Worm (Caenorhabditis elegans): ENCODE measurements around the gene lag-1.

The lag-1 gene

ce11 chrIV:6140700-6141099 lies 45.5 kb downstream of the lag-1 start:
- TF ChIP-seq hmg-1.2 (GFP tag; IDR thresholded peaks at IDR 0.05) (peak; percentile 70), atf-7 (tag; optimal IDR thresholded peaks at IDR 0.05) (no peak)

- TF ChIP-seq ama-1 (optimal IDR thresholded peaks at IDR 0.05) = no peak
- TF ChIP-seq ama-1 (GFP tag; optimal IDR thresholded peaks at IDR 0.05) = no peak
Observed at ce11 chrIV:6145984-6146383, 50.8 kb downstream of the lag-1 start.

ce11 chrIV:6149359-6149758 lies 54.2 kb downstream of the lag-1 start:
- TF ChIP-seq chd-7 (tag; optimal IDR thresholded peaks at IDR 0.05) = no peak
- no peak for TF ChIP-seq hsf-1 (GFP tag; IDR thresholded peaks at IDR 0.05)
- TF ChIP-seq madf-10 (tag; optimal IDR thresholded peaks at IDR 0.05) = no peak
- TF ChIP-seq T07F8.4 (tag; optimal IDR thresholded peaks at IDR 0.05) = no peak
- TF ChIP-seq F55B11.4 (tag; optimal IDR thresholded peaks at IDR 0.05; ENCODE audit: borderline replicate concordance, insufficient read depth) = no peak
- TF ChIP-seq K11D2.4 (GFP tag; IDR thresholded peaks at IDR 0.05) = no peak
- no peak for TF ChIP-seq snpc-1.1 (tag; optimal IDR thresholded peaks at IDR 0.05; ENCODE audit: insufficient read depth)
- TF ChIP-seq pbrm-1 (GFP tag; IDR thresholded peaks at IDR 0.05) = no peak
- TF ChIP-seq ets-4 (GFP tag; optimal IDR thresholded peaks at IDR 0.05) = no peak
- no peak for TF ChIP-seq F22D6.2 (tag; optimal IDR thresholded peaks at IDR 0.05)

- TF ChIP-seq die-1 (tag; optimal IDR thresholded peaks at IDR 0.05) = no peak
- no peak for TF ChIP-seq F52B5.7 (tag; optimal IDR thresholded peaks at IDR 0.05)
- TF ChIP-seq sea-2 (GFP tag; IDR thresholded peaks at IDR 0.05) = no peak
- no peak for TF ChIP-seq ztf-6 (GFP tag; IDR thresholded peaks at IDR 0.05)
- TF ChIP-seq madf-8 (GFP tag; conservative IDR thresholded peaks at IDR 0.05) = no peak
- no peak for TF ChIP-seq unc-130 (GFP tag; optimal IDR thresholded peaks at IDR 0.05)
- TF ChIP-seq hmg-20 (GFP tag; IDR thresholded peaks at IDR 0.05) = no peak
- TF ChIP-seq hsf-1 (GFP tag; IDR thresholded peaks at IDR 0.05) = no peak
- no peak for TF ChIP-seq ztf-25 (GFP tag; IDR thresholded peaks at IDR 0.05)
- no peak for TF ChIP-seq attf-5 (GFP tag; optimal IDR thresholded peaks at IDR 0.05)
- no peak for TF ChIP-seq snpc-4 (GFP tag; optimal IDR thresholded peaks at IDR 0.05)
- TF ChIP-seq snpc-4 (tag; optimal IDR thresholded peaks at IDR 0.05) = no peak
Observed at ce11 chrIV:6151513-6151912, 56.3 kb downstream of the lag-1 start, which contains the start of gene C11D2.3. C11D2.3 (plus strand) TSS chrIV:6151813.

- TF ChIP-seq lsl-1 (GFP tag; optimal IDR thresholded peaks at IDR 0.05) = no peak
- TF ChIP-seq snpc-4 (GFP tag; optimal IDR thresholded peaks at IDR 0.05) = peak; percentile 16
- TF ChIP-seq snpc-4 (tag; optimal IDR thresholded peaks at IDR 0.05) = peak in 1 of 4 experiments; percentile 57
- no peak for TF ChIP-seq pbrm-1 (GFP tag; IDR thresholded peaks at IDR 0.05)
Observed at ce11 chrIV:6155296-6155695, 60.1 kb downstream of the lag-1 start, which contains the start of gene C11D2.7. C11D2.7 (minus strand) TSS chrIV:6155396.

- TF ChIP-seq tbp1 (GFP tag; optimal IDR thresholded peaks at IDR 0.05) (peak; percentile 21), snpc-1.3 (tag; optimal IDR thresholded peaks at IDR 0.05; ENCODE audit: insufficient read depth) (peak; percentile 36), dpl-1 (GFP tag; optimal IDR thresholded peaks at IDR 0.05) (no peak), pha-4 (tag; optimal IDR thresholded peaks at IDR 0.05) (no peak), snpc-4 (GFP tag; optimal IDR thresholded peaks at IDR 0.05) (peak; percentile 50), snpc-4 (tag; optimal IDR thresholded peaks at IDR 0.05) (peak; percentile 22 to 84 (median 80)), egrh-3 (GFP tag; IDR thresholded peaks at IDR 0.05) (no peak), hmg-1.2 (GFP tag; IDR thresholded peaks at IDR 0.05) (peak; percentile 98), B0019.2 (GFP tag; conservative IDR thresholded peaks at IDR 0.05) (no peak), lin-35 (GFP tag; optimal IDR thresholded peaks at IDR 0.05) (no peak)
Observed at ce11 chrIV:6156833-6157232, 61.6 kb downstream of the lag-1 start, which contains the start of gene C11D2.4. C11D2.4 (minus strand) TSS chrIV:6156960.
